Worm (Caenorhabditis elegans) whole organism, L2 larva: ENCODE results near the gene smgl-2.

Experiments
- C34F6.9 ChIP-seq: fragments of 150-350 bp; optimal IDR thresholded peaks from 2 replicates; lab custom pipeline; 2014; ENCODE audit warnings: missing biosample characterization, missing genetic modification characterization
- F13H6.1 ChIP-seq: sonication (generic microtip); optimal IDR thresholded peaks from 2 replicates; lab custom pipeline; 2016; ENCODE audit warnings: missing genetic modification characterization, missing compliant biosample characterization
- R02D3.7 ChIP-seq: fragments of 150-350 bp; optimal IDR thresholded peaks from 2 replicates; lab custom pipeline; 2014; ENCODE audit warnings: missing biosample characterization, missing genetic modification characterization
- Y55F3AM.14 ChIP-seq: fragments of 200-800 bp; sonication (Bioruptor generic); optimal IDR thresholded peaks from 2 replicates; lab custom pipeline; 2018; ENCODE audit warnings: mild to moderate bottlenecking, missing genetic modification characterization, missing compliant biosample characterization
- alr-1 ChIP-seq: fragments of 150-350 bp; optimal IDR thresholded peaks from 2 replicates; lab custom pipeline; 2014; ENCODE audit warnings: missing biosample characterization, missing genetic modification characterization
- aly-2 ChIP-seq: fragments of 150-350 bp; optimal IDR thresholded peaks from 2 replicates; lab custom pipeline; 2014; ENCODE audit warnings: missing biosample characterization, missing genetic modification characterization
- blmp-1 ChIP-seq: sonication (generic microtip); optimal IDR thresholded peaks from 2 replicates; lab custom pipeline; 2017; ENCODE audit warnings: missing genetic modification characterization, mild to moderate bottlenecking, missing compliant biosample characterization, antibody characterized with exemption, moderate library complexity; ENCODE audit not compliant: insufficient read depth
- ceh-82 ChIP-seq: fragments of 150-350 bp; optimal IDR thresholded peaks from 2 replicates; lab custom pipeline; 2014; ENCODE audit warnings: missing biosample characterization, missing genetic modification characterization
- dmd-4 ChIP-seq: sonication (generic microtip); optimal IDR thresholded peaks from 2 replicates; lab custom pipeline; 2017; ENCODE audit warnings: missing biosample characterization, missing genetic modification characterization
- egl-27 ChIP-seq: sonication (generic microtip); optimal IDR thresholded peaks from 3 replicates; lab custom pipeline; 2017; ENCODE audit warnings: missing biosample characterization, missing genetic modification reagents, missing genetic modification characterization
- elt-1 ChIP-seq: fragments of 150-350 bp; optimal IDR thresholded peaks from 2 replicates; lab custom pipeline; 2014; ENCODE audit warnings: missing biosample characterization, missing genetic modification characterization
- elt-3 ChIP-seq: sonication (generic microtip); optimal IDR thresholded peaks from 2 replicates; lab custom pipeline; 2017; ENCODE audit warnings: missing biosample characterization, missing genetic modification characterization
- fos-1 ChIP-seq: fragments of 150-350 bp; optimal IDR thresholded peaks from 2 replicates; lab custom pipeline; 2014; ENCODE audit warnings: missing biosample characterization, missing genetic modification characterization
- lin-11 ChIP-seq: fragments of 150-350 bp; sonication (generic microtip); optimal IDR thresholded peaks from 2 replicates; lab custom pipeline; 2014; ENCODE audit warnings: missing biosample characterization, missing genetic modification characterization, inconsistent platforms, mixed read lengths
- lin-39 ChIP-seq: fragments of 150-350 bp; optimal IDR thresholded peaks from 2 replicates; lab custom pipeline; 2014; ENCODE audit warnings: missing biosample characterization, missing genetic modification reagents, missing genetic modification characterization
- lsy-2 ChIP-seq, 2 experiments: fragments of 150-350 bp in 1 of 2; sonication (generic microtip) in 1 of 2; optimal IDR thresholded peaks; 2 replicates each; lab custom pipeline; 2014 to 2017; ENCODE audit warnings: missing biosample characterization in 2 of 2, missing genetic modification characterization in 2 of 2
- mab-5 ChIP-seq: fragments of 150-350 bp; optimal IDR thresholded peaks from 2 replicates; lab custom pipeline; 2014; ENCODE audit warnings: missing biosample characterization, missing genetic modification characterization
- nhr-10 ChIP-seq: sonication (generic microtip); optimal IDR thresholded peaks from 2 replicates; lab custom pipeline; 2017; ENCODE audit warnings: missing biosample characterization, missing genetic modification characterization
- nhr-12 ChIP-seq: fragments of 150-350 bp; optimal IDR thresholded peaks from 2 replicates; lab custom pipeline; 2014; ENCODE audit warnings: missing biosample characterization, missing genetic modification characterization
- nhr-129 ChIP-seq: fragments of 150-350 bp; optimal IDR thresholded peaks from 2 replicates; lab custom pipeline; 2014; ENCODE audit warnings: missing biosample characterization, missing genetic modification characterization
- nhr-21 ChIP-seq: fragments of 150-350 bp; optimal IDR thresholded peaks from 2 replicates; lab custom pipeline; 2014; ENCODE audit warnings: missing biosample characterization, missing genetic modification characterization
- nhr-25 ChIP-seq: fragments of 150-350 bp; sonication (generic microtip); optimal IDR thresholded peaks from 3 replicates; lab custom pipeline; 2014; ENCODE audit warnings: missing biosample characterization, missing genetic modification characterization
- nhr-6 ChIP-seq: fragments of 150-350 bp; optimal IDR thresholded peaks from 2 replicates; lab custom pipeline; 2014; ENCODE audit warnings: missing biosample characterization, missing genetic modification characterization
- nhr-77 ChIP-seq: fragments of 150-350 bp; optimal IDR thresholded peaks from 2 replicates; lab custom pipeline; 2014; ENCODE audit warnings: missing biosample characterization, missing genetic modification characterization
- peb-1 ChIP-seq: fragments of 150-350 bp; optimal IDR thresholded peaks from 2 replicates; lab custom pipeline; 2014; ENCODE audit warnings: missing biosample characterization, missing genetic modification characterization
- sem-4 ChIP-seq: fragments of 150-350 bp; optimal IDR thresholded peaks from 2 replicates; lab custom pipeline; 2014; ENCODE audit warnings: missing biosample characterization, missing genetic modification reagents, missing genetic modification characterization
- sma-3 ChIP-seq: sonication (generic microtip); optimal IDR thresholded peaks from 2 replicates; lab custom pipeline; 2016; ENCODE audit warnings: missing genetic modification reagents, missing genetic modification characterization, missing compliant biosample characterization
- sma-9 ChIP-seq, 2 experiments: fragments of 150-350 bp in 1 of 2; sonication (generic microtip) in 1 of 2; optimal IDR thresholded peaks; 2 replicates each; lab custom pipeline; 2014 to 2016; ENCODE audit warnings: missing genetic modification characterization in 2 of 2, mild to moderate bottlenecking in 1 of 2, missing biosample characterization in 1 of 2, missing compliant biosample characterization in 1 of 2, missing genetic modification reagents in 1 of 2, moderate library complexity in 1 of 2
- snpc-4 ChIP-seq: fragments of 150-350 bp; optimal IDR thresholded peaks from 2 replicates; lab custom pipeline; 2014; ENCODE audit warnings: missing biosample characterization, missing genetic modification characterization
- unc-39 ChIP-seq: fragments of 150-350 bp; optimal IDR thresholded peaks from 2 replicates; lab custom pipeline; 2014; ENCODE audit warnings: missing biosample characterization, missing genetic modification characterization
- unc-55 ChIP-seq: fragments of 150-350 bp; sonication (generic microtip); optimal IDR thresholded peaks from 3 replicates; lab custom pipeline; 2014; ENCODE audit warnings: missing biosample characterization, missing genetic modification reagents, missing genetic modification characterization
- zag-1 ChIP-seq: fragments of 150-350 bp; optimal IDR thresholded peaks from 2 replicates; lab custom pipeline; 2014; ENCODE audit warnings: missing biosample characterization, missing genetic modification characterization
- ztf-11 ChIP-seq: sonication (generic microtip); optimal IDR thresholded peaks from 2 replicates; lab custom pipeline; 2017; ENCODE audit warnings: missing biosample characterization, missing genetic modification characterization
- ztf-4 ChIP-seq: fragments of 150-350 bp; optimal IDR thresholded peaks from 2 replicates; lab custom pipeline; 2014; ENCODE audit warnings: missing biosample characterization, missing genetic modification characterization

The smgl-2 gene

DNA sequence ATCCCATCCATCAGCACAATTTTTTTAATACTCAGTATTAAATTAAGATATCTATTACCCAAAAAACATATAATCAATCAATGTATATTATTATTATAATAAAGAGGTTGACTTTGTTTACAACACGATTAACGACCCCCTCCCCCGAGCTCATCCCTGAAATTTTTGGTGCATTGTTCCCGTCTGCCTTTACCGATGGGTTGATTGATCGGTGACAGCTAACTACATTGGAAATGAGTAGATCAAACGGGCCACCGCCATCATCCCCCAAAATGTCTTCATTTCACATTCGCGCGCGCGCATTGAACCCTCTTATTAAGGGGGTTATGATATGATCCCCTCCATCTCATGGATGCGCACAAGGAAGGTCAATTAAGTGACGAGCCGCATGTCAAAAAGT, 33.9 kb downstream of the smgl-2 start:
- TF ChIP-seq elt-1 (tag; lab: Kevin White, UChicago), result no peak
- TF ChIP-seq C34F6.9 (tag; lab: Kevin White, UChicago), result no peak
- TF ChIP-seq nhr-77 (tag; lab: Kevin White, UChicago), result no peak

DNA sequence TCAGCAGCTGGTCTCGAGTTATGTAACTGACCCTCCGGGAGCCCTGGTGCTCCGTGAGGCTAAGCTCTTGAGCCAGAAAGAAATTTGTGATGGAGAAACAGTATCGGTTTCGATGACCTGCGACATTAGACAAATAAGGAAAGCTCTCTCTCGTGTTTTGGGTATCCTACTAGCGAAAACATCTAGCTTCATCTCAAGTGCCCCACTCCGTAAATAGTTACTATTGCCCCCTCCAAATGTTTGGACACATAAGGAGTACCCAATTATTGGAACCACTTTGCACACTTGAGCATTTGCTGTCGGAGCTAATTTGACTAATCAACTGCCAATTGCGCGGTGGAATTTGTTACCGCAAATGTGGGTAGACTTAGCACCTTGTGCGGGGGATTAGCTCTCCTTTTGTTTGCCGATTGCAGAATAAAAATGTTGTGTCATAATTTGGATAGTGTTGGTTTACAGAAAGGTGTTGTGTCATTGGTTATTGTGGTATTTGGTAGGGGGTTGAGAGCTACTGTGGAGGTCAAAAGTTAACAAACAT, 38.1 kb downstream of the smgl-2 start:
- TF ChIP-seq R02D3.7 (tag; lab: Kevin White, UChicago), result no peak
- TF ChIP-seq nhr-12 (tag; lab: Kevin White, UChicago), result no peak
- no peak for TF ChIP-seq peb-1
- TF ChIP-seq ceh-82 (tag; lab: Kevin White, UChicago), result no peak
- no peak for TF ChIP-seq sma-9 (GFP tag; optimal IDR thresholded peaks at IDR 0.05; lab: Kevin White, UChicago)
- TF ChIP-seq sma-9 (tag; optimal IDR thresholded peaks at IDR 0.05; lab: Kevin White, UChicago), result no peak
- TF ChIP-seq ztf-11, result no peak
- TF ChIP-seq unc-55 (GFP tag; lab: Kevin White, UChicago), result no peak
- no peak for TF ChIP-seq lsy-2 (tag; optimal IDR thresholded peaks at IDR 0.05; lab: Kevin White, UChicago)
- no peak for TF ChIP-seq unc-39
- TF ChIP-seq egl-27 (tag; lab: Kevin White, UChicago), result no peak
- no peak for TF ChIP-seq elt-3
- TF ChIP-seq nhr-25, result no peak
- no peak for TF ChIP-seq fos-1 (tag; lab: Kevin White, UChicago)
- no peak for TF ChIP-seq F13H6.1 (tag; lab: Kevin White, UChicago)
- no peak for TF ChIP-seq snpc-4 (tag; lab: Kevin White, UChicago)
- TF ChIP-seq, all 48 proteins: peak for 0

DNA sequence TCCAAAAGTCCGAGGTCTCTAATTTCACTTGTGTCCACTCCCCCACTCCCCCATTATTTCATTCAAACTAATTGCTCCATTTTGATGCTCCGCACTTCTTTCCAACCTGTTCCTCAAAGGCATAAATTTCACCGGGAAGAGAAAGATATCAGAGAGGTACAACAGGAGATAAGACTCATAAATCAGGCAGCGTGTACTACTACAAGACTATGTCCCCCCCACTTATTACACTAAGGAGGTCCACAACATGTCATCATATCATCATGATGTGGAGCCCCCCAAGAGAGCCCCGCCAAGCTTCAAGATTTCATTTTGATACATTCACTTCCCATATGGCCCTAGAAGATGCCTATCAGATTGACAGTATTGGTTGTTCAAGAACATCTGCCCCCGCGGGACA, 39.5 kb downstream of the smgl-2 start:
- no peak for TF ChIP-seq dmd-4
- TF ChIP-seq nhr-25, result no peak
- TF ChIP-seq Y55F3AM.14, result no peak
- no peak for TF ChIP-seq peb-1
- TF ChIP-seq elt-3, result no peak
- no peak for TF ChIP-seq lin-11 (tag; lab: Kevin White, UChicago)
- no peak for TF ChIP-seq ceh-82 (tag; lab: Kevin White, UChicago)
- TF ChIP-seq nhr-12 (tag; lab: Kevin White, UChicago), result no peak
- TF ChIP-seq lin-39 (tag; lab: Kevin White, UChicago), result no peak
- TF ChIP-seq ztf-4, result no peak
- no peak for TF ChIP-seq lsy-2 (tag; optimal IDR thresholded peaks at IDR 0.05; lab: Kevin White, UChicago)
- no peak for TF ChIP-seq C34F6.9 (tag; lab: Kevin White, UChicago)

DNA sequence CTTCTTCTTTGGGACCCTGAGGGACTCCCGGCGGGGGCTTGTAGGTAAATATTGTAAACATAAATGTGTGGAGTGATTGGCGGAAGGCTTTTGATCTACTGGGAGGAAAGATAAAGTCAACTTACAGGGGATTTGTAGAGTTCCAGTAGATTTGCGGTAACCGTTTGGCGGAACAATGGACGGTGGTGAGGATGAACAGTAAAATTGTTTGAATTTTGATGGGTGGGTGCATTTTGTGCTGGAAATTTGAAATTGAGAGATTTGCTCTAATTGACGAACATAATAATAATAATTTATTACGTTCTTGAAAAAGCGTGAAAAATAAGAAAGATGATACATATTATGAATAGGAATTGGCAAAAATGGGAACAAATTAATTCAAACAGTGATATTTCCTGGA, 40.6 kb downstream of the smgl-2 start, which contains the start of gene vab-2:
TSS of gene vab-2 (minus strand) at position 238 of the 400 bp plus-strand sequence.
- TF ChIP-seq lin-39 (tag; lab: Kevin White, UChicago) (no peak), nhr-6 (tag; lab: Kevin White, UChicago) (no peak), nhr-77 (tag; lab: Kevin White, UChicago) (no peak), mab-5 (tag; lab: Kevin White, UChicago) (no peak), lsy-2 (tag; optimal IDR thresholded peaks at IDR 0.05; lab: Kevin White, UChicago) (no peak), sma-3 (GFP tag; lab: Kevin White, UChicago) (no peak), elt-3 (no peak), sem-4 (no peak), nhr-129 (tag; lab: Kevin White, UChicago) (no peak), blmp-1 (no peak), nhr-10 (tag; lab: Kevin White, UChicago) (no peak), aly-2 (tag; lab: Kevin White, UChicago) (no peak), sma-9 (GFP tag; optimal IDR thresholded peaks at IDR 0.05; lab: Kevin White, UChicago) (no peak), sma-9 (tag; optimal IDR thresholded peaks at IDR 0.05; lab: Kevin White, UChicago) (no peak), ceh-82 (tag; lab: Kevin White, UChicago) (no peak)
- TF ChIP-seq, all 48 proteins: peak for 0

DNA sequence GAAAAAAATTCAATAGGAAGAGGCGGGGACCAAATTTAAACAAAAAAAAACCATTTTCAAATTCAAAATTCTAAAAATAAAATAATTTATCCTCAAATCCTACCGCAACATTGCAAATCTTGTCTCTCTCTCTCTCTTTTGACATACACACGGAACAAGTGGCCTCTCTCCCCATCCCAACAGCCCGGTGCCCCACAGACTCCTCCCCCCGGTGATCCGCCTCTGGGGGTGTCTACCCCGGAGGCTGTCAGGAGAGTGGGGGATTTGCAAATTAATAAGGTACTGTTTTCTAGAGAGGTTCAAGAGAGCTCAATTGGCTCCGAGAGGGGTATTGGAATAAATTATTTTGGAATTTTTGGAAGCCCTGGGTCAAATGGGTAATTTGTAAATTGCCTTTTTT, 41.8 kb downstream of the smgl-2 start:
- TF ChIP-seq C34F6.9 (tag; lab: Kevin White, UChicago) (no peak), elt-3 (no peak)
- TF ChIP-seq, all 48 proteins: peak for 0

DNA sequence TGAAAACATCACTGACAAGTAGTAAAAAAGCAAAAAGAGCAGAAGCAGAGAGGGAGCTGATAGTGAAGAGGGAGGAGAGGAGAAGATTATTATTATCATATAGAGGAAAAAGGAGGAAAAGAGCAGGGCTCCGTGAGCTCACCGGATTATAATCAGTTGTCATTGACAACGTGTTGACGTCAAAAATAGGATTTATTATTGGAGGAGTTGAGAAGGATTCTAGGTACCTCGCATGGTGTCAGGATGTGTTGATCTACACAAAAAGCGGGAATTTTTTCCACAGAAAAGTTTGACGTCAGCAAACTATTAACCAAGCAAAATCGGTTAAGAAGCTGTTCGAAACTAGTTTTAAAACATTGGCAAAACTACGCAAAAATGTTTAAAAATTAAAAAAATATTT, 48.2 kb downstream of the smgl-2 start:
- no peak for TF ChIP-seq alr-1 (tag; lab: Kevin White, UChicago)
- TF ChIP-seq zag-1, result no peak
- no peak for TF ChIP-seq nhr-21 (tag; lab: Kevin White, UChicago)
- TF ChIP-seq sma-3 (GFP tag; lab: Kevin White, UChicago), result no peak
